Worm (Caenorhabditis elegans): Measurements from ENCODE around the gene mbk-2.

mbk-2 gene

DNA sequence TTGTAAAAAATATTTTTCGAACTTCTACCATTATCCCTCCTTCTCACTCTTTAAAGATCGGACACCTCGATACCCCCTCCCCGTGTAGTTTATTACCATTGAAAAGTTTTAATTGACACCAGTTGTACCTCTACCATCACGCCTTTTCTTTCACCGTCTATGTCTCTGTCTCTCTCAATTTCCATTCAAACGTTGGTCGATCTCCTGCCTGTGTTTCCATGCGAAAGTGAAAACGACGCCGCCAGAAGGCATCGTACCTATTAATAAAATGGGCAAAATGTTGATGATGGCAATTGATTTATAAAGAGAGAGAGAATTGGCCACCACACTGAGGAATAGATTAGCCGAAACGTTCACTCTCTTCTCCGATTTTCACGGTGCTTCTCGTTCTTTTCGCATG is 4.3 kb downstream of the mbk-2 start:
- TF ChIP-seq hlh-30 (tag; optimal IDR thresholded peaks at IDR 0.05; ENCODE audit: insufficient read depth) (peak; percentile 56), mes-2 (tag; optimal IDR thresholded peaks at IDR 0.05; ENCODE audit: poor library complexity, severe bottlenecking) (peak; percentile 20), nhr-237 (tag; optimal IDR thresholded peaks at IDR 0.05) (no peak), mxl-3 (GFP tag; optimal IDR thresholded peaks at IDR 0.05) (peak; percentile 1), aha-1 (tag) (peak; percentile 36), sdz-12 (GFP tag; optimal IDR thresholded peaks at IDR 0.05) (no peak), lir-3 (tag; optimal IDR thresholded peaks at IDR 0.05) (no peak), Y48G9A.11 (GFP tag; IDR thresholded peaks at IDR 0.05) (no peak), F49E8.2 (tag; optimal IDR thresholded peaks at IDR 0.05; ENCODE audit: borderline replicate concordance) (no peak), mdl-1 (tag; optimal IDR thresholded peaks at IDR 0.05) (peak in 1 of 2 experiments; percentile 17), mep-1 (tag; optimal IDR thresholded peaks at IDR 0.05) (peak; percentile 24), cey-2 (tag; optimal IDR thresholded peaks at IDR 0.05; ENCODE audit: borderline replicate concordance, insufficient read depth) (no peak), nhr-28 (tag; optimal IDR thresholded peaks at IDR 0.05) (peak; percentile 35), dve-1 (tag; optimal IDR thresholded peaks at IDR 0.05; ENCODE audit: insufficient read depth) (peak; percentile 19), T26A8.4 (GFP tag; IDR thresholded peaks at IDR 0.05) (no peak), ctbp-1 (GFP tag; IDR thresholded peaks at IDR 0.05) (no peak), T20F7.1 (GFP tag; optimal IDR thresholded peaks at IDR 0.05) (no peak), nhr-25 (tag; optimal IDR thresholded peaks at IDR 0.05; ENCODE audit: borderline replicate concordance, insufficient read depth) (peak; percentile 6), ceh-82 (tag; optimal IDR thresholded peaks at IDR 0.05) (no peak), hlh-11 (tag; optimal IDR thresholded peaks at IDR 0.05) (peak; percentile 19), vab-7 (GFP tag; IDR thresholded peaks at IDR 0.05) (no peak)

DNA sequence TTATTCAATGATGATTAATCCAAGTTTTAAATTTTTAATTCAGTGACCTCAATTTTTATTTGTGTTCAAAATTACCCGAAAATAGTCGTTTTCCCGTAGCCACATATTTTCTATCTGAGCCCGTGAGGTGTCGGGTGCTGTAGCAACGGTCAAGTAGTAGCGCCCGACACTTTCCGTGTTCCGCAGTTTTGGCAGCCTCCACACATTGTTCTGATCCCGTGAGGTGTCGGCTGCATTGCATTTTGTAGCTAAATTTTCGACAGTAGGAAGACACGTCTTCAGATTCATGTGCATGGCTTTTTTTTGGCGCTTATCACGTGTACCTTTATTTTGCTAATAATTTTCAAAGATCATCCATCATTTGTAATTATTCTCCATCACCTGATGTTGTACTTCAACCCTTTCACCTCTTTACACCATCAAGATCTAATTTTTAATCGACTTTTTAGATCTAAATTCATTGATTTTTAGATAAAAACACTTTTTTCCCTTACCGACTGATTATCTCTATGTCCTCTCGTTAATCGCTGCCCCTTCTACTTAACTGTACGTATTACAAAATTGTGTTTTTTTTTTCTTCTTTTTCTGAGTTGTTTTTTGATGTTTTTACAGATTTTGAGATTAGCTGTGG is 4.9 kb downstream of the mbk-2 start:
- TF ChIP-seq aha-1 (tag) (peak; percentile 5), egl-27 (tag; optimal IDR thresholded peaks at IDR 0.05) (no peak)

DNA sequence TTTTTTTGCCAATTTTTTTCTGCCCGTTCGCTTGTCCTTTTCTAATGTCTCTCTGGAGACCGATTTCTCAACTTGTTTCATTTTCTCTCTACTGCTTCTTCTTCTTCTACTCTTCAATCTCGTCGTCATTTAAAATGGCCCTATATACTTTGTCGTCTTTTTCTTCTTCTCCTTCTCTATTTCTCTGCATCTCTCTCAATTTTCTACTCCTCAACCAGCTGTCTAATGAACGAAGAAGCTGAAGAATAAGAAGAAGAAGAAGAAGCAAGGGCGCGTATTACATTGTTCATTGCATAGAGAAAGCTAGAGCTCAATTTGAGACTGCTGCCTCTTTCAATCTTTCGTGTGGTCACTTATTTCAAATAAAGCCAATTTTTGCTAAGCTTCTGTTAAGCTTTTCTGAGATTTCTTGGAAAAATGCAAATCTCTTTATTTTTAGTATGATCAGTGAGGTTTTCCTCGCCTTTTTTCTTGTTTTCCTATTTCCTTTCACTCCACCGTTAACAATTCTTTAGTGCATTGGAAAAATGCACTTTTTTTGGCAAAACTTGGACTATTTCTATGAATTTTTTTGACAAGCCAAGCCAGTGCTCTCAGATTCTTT is 6.9 kb downstream of the mbk-2 start:
- TF ChIP-seq lin-13 (GFP tag; optimal IDR thresholded peaks at IDR 0.05) (no peak), nhr-11 (tag; optimal IDR thresholded peaks at IDR 0.05) (no peak), zag-1 (tag; optimal IDR thresholded peaks at IDR 0.05) (no peak), daf-12 (tag; optimal IDR thresholded peaks at IDR 0.05) (no peak), fkh-10 (GFP tag; optimal IDR thresholded peaks at IDR 0.05) (peak; percentile 36), duxl-1 (tag; optimal IDR thresholded peaks at IDR 0.05; ENCODE audit: poor library complexity) (no peak), T20F7.1 (GFP tag; optimal IDR thresholded peaks at IDR 0.05) (no peak), skn-1 (tag; optimal IDR thresholded peaks at IDR 0.05) (no peak), zip-11 (GFP tag; IDR thresholded peaks at IDR 0.05) (no peak), hmg-1.1 (GFP tag; IDR thresholded peaks at IDR 0.05) (peak; percentile 57; the same call in 1 of the 2 replicates), jun-1 (tag; optimal IDR thresholded peaks at IDR 0.05) (no peak), ceh-62 (tag; optimal IDR thresholded peaks at IDR 0.05) (no peak), tra-1 (GFP tag; IDR thresholded peaks at IDR 0.05) (no peak), lsy-2 (tag; optimal IDR thresholded peaks at IDR 0.05) (peak in 1 of 2 experiments; percentile 12), fos-1 (tag; optimal IDR thresholded peaks at IDR 0.05) (no peak), hif-1 (tag; optimal IDR thresholded peaks at IDR 0.05) (no peak), madf-5 (GFP tag; IDR thresholded peaks at IDR 0.05) (no peak), F44E2.7 (GFP tag; IDR thresholded peaks at IDR 0.05) (no peak), aha-1 (tag) (peak; percentile 45), dpl-1 (GFP tag; optimal IDR thresholded peaks at IDR 0.05) (no peak), zfp-2 (tag; optimal IDR thresholded peaks at IDR 0.05) (no peak)

Measured in whole organism, L4 larva.